Fruit fly (Drosophila melanogaster) whole organism, adult: ENCODE data around the gene CG14455.

Source experiments
- CG11617 ChIP-seq: fragments of 200-800 bp; sonication (Bioruptor generic); optimal IDR thresholded peaks from 2 replicates; lab custom pipeline; 2017; ENCODE audit warnings: mild to moderate bottlenecking, missing biosample characterization, missing genetic modification reagents, missing genetic modification characterization
- CG12768 ChIP-seq: fragments of 200-800 bp; sonication (Bioruptor generic); optimal IDR thresholded peaks from 2 replicates; lab custom pipeline; 2017; ENCODE audit warnings: missing biosample characterization, missing genetic modification characterization, mild to moderate bottlenecking, moderate library complexity, missing genetic modification reagents
- CG14711 ChIP-seq: fragments of 200-800 bp; sonication (Bioruptor generic); optimal IDR thresholded peaks from 2 replicates; lab custom pipeline; 2018; ENCODE audit warnings: missing biosample characterization, mild to moderate bottlenecking, missing genetic modification characterization, moderate library complexity
- CG1620 ChIP-seq: fragments of 200-800 bp; sonication (Bioruptor generic); optimal IDR thresholded peaks from 2 replicates; lab custom pipeline; 2016; ENCODE audit warnings: missing biosample characterization, missing genetic modification characterization
- CG33017 ChIP-seq: fragments of 200-800 bp; sonication (Bioruptor generic); optimal IDR thresholded peaks from 2 replicates; lab custom pipeline; 2018; ENCODE audit warnings: missing biosample characterization, mild to moderate bottlenecking, missing genetic modification characterization, moderate library complexity
- CG5204 ChIP-seq: fragments of 200-800 bp; sonication (Bioruptor generic); optimal IDR thresholded peaks from 2 replicates; lab custom pipeline; 2016; ENCODE audit warnings: missing biosample characterization, missing genetic modification characterization
- CG7045 ChIP-seq: fragments of 200-800 bp; sonication (Bioruptor generic); optimal IDR thresholded peaks from 2 replicates; lab custom pipeline; 2017; ENCODE audit warnings: missing biosample characterization, mild to moderate bottlenecking, missing genetic modification characterization
- CG7101 ChIP-seq: fragments of 200-800 bp; sonication (Bioruptor generic); optimal IDR thresholded peaks from 2 replicates; lab custom pipeline; 2018; ENCODE audit warnings: missing biosample characterization, mild to moderate bottlenecking, missing genetic modification characterization, moderate library complexity
- Clk ChIP-seq: fragments of 200-800 bp; sonication (Bioruptor generic); optimal IDR thresholded peaks from 2 replicates; lab custom pipeline; 2017; ENCODE audit warnings: missing biosample characterization, missing genetic modification characterization
- Crg-1 ChIP-seq: fragments of 200-800 bp; sonication (Bioruptor generic); optimal IDR thresholded peaks from 2 replicates; lab custom pipeline; 2016; ENCODE audit warnings: missing biosample characterization, missing genetic modification characterization
- Hr96 ChIP-seq: fragments of 200-800 bp; sonication (Bioruptor generic); optimal IDR thresholded peaks from 2 replicates; lab custom pipeline; 2016; ENCODE audit warnings: missing biosample characterization, missing genetic modification characterization
- Mnt ChIP-seq: fragments of 200-800 bp; sonication (Bioruptor generic); optimal IDR thresholded peaks from 2 replicates; lab custom pipeline; 2016; ENCODE audit warnings: missing biosample characterization, mild to moderate bottlenecking, missing genetic modification characterization
- bab1 ChIP-seq: fragments of 200-800 bp; sonication (Bioruptor generic); optimal IDR thresholded peaks from 3 replicates; lab custom pipeline; 2019; ENCODE audit warnings: missing biosample characterization, mild to moderate bottlenecking, missing genetic modification characterization, moderate library complexity
- cic ChIP-seq: fragments of 200-800 bp; sonication (Bioruptor generic); optimal IDR thresholded peaks from 2 replicates; lab custom pipeline; 2017; ENCODE audit warnings: missing biosample characterization, mild to moderate bottlenecking, missing genetic modification characterization, moderate library complexity
- cnc ChIP-seq, 2 experiments: fragments of >200 bp; optimal IDR thresholded peaks; 2 replicates each; lab custom pipeline; 2017
- kay ChIP-seq: fragments of 200-800 bp; sonication (Bioruptor generic); peaks from one replicate; lab custom pipeline; 2016; ENCODE audit warnings: missing biosample characterization, missing genetic modification characterization, borderline replicate concordance
- pad ChIP-seq: fragments of 200-800 bp; sonication (Bioruptor generic); optimal IDR thresholded peaks from 3 replicates; lab custom pipeline; 2017; ENCODE audit warnings: missing biosample characterization, missing genetic modification characterization, mild to moderate bottlenecking, moderate library complexity, missing genetic modification reagents
- tj ChIP-seq: fragments of 200-800 bp; sonication (Bioruptor generic); optimal IDR thresholded peaks from 3 replicates; lab custom pipeline; 2017; ENCODE audit warnings: missing biosample characterization, mild to moderate bottlenecking, missing genetic modification characterization, moderate library complexity
- toe ChIP-seq: fragments of 200-800 bp; sonication (Bioruptor generic); optimal IDR thresholded peaks from 2 replicates; lab custom pipeline; 2016; ENCODE audit warnings: missing biosample characterization, missing genetic modification characterization

The CG14455 gene

DNA sequence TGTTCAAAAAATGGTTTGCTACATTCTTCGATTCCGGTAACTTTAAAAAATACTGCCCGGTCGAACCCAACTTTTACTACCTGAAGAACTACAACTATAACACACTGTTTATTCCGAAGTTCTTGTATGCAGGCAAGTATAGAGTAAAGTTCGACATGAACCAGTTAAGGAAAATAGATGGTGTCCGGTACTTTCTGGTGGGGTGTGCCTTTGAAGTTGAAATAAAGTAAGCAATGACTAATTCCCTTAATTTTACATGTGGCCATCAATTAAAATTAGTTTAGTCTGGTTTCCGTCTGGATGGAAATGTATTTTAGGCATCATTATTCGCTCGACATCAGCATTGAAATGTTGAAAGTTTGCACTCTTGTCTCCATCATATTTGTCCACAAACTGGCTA lies 40.9 kb downstream of the CG14455 start, which contains the start of gene CG33767:
CG33767 (plus strand) TSS at position 301 of the 400 bp plus-strand sequence.
- TF ChIP-seq Mnt (GFP tag; lab: Kevin White, UChicago) (no peak), kay (GFP tag; lab: Kevin White, UChicago) (no peak), CG11617 (GFP tag; lab: Kevin White, UChicago) (no peak)

DNA sequence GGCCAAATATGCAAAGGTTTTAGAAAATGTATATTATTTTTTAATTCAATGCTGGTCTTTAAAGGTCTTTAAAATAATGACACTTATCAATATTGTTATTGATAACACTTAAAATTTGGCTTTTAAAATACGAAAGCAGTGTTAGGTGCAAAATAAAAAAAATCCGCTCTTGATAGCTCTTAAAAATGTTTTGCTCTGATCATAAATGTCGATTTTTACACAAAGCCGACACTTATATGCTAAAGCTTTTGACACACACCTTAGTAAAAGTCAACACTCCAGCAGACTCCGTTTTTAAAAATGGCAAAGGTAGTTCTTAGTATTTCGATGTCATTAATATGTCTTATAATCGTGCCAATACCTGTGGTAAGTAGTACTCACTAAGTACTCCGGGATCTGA lies 41.6 kb downstream of the CG14455 start, which contains the start of gene CG33766:
CG33766 (plus strand) TSS at position 301 of the 400 bp plus-strand sequence.
- no peak for TF ChIP-seq cic
- TF ChIP-seq bab1: no peak
- no peak for TF ChIP-seq CG5204
- TF ChIP-seq pad (GFP tag; lab: Kevin White, UChicago): no peak
- TF ChIP-seq CG7101: no peak
- TF ChIP-seq tj (GFP tag; lab: Kevin White, UChicago): no peak
- TF ChIP-seq toe: no peak

DNA sequence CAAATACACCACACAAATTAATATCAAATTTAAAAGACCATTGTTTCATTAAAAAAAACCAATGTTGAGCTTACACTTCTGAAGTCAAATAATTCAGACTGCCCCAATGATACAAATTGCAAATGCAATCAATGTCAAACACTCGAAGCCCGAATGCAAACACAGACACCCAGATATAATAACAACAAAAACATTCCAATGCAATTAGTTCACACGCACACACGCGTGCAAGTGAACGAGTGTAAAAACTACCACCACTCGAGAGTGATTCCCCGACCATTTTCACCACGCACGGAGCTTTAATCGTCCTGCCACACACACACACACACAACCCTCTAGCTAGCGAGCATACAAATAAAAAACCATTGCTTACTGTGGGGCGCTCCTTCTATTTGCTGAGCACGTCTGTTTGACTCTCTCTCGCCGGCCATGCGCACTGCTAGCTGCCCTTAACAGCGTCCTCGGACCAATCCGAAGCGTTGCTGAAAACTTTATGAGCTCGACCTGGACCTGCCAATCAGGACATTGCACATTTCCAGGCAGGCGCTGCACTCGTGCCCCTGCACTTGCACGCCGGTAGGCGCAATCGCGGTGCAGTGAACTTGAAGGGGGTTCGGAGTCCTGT lies 44.5 kb downstream of the CG14455 start:
- no peak for TF ChIP-seq cnc (optimal IDR thresholded peaks at IDR 0.05; lab: Kevin White, UChicago)
- no peak for TF ChIP-seq CG14711
- no peak for TF ChIP-seq CG33017 (tag; lab: Kevin White, UChicago)
- no peak for TF ChIP-seq CG11617 (GFP tag; lab: Kevin White, UChicago)

DNA sequence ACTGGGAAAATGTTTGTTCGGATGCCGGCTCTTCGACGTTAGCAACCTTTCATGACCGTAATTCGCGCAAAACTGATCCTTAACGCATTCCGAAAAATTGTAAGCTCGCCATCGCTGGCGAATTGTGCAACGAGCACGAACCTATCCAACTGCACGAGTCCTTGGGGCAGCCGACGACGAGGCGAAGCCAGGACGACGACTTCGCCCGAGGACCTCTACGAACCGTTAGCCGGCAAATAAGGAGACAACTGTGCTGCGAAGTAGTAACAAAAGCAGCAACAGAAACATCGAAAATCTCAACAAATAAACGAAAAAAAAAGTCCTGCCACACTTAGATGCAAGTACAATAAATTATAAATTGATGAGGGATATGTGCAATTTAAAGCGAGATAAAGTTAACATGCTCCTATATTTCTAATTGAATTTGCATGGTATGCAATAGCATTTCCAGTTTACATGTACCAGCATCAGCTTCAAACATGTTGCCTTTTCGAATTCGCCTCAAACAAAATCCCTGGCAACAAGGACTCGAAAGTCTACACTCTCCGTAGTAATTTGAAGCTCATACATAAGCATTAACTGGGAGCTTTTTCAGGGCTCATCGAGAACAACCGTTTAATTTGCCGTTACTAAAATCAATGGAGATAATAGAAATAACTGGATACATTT lies 48.9 kb downstream of the CG14455 start, which contains the start of gene CG14459:
CG14459 (minus strand) TSS at position 51 of the 669 bp plus-strand sequence.
- no peak for TF ChIP-seq kay (GFP tag; lab: Kevin White, UChicago)
- TF ChIP-seq cnc (optimal IDR thresholded peaks at IDR 0.05; lab: Kevin White, UChicago): no peak
- TF ChIP-seq bab1: no peak
- TF ChIP-seq toe: no peak
- TF ChIP-seq Crg-1 (GFP tag; lab: Kevin White, UChicago): no peak
- no peak for TF ChIP-seq CG12768
- TF ChIP-seq CG33017 (tag; lab: Kevin White, UChicago): no peak
- TF ChIP-seq CG14711: no peak
- TF ChIP-seq CG11617 (GFP tag; lab: Kevin White, UChicago): no peak
- TF ChIP-seq Hr96 (GFP tag; lab: Kevin White, UChicago): no peak
- no peak for TF ChIP-seq CG1620
- no peak for TF ChIP-seq Clk (GFP tag; lab: Kevin White, UChicago)
- no peak for TF ChIP-seq CG5204
- TF ChIP-seq cic: no peak
- no peak for TF ChIP-seq CG7045 (GFP tag; lab: Kevin White, UChicago)
- no peak for TF ChIP-seq tj (GFP tag; lab: Kevin White, UChicago)
- TF ChIP-seq CG7101: no peak
